Fruit fly (Drosophila melanogaster): ENCODE data around the gene CG46412.

- TF ChIP-seq Sp1 (GFP tag; optimal IDR thresholded peaks at IDR 0.05) (peak; percentile 54), lola (GFP tag; optimal IDR thresholded peaks at IDR 0.05) (no peak), Dfd (GFP tag; optimal IDR thresholded peaks at IDR 0.05) (no peak)
These were observed 30.1 kb downstream of the CG46412 start for dm6 chr3L:11533704-11534319.
